Fruit fly (Drosophila melanogaster) whole organism, embryonic: ENCODE results near the gene Tao.
A peak's percentile ranks its signal among the peaks of the same experiment; 100 is the strongest.

Experiments
- BEAF-32 ChIP-seq: fragments of 200-800 bp; sonication (Bioruptor generic); optimal IDR thresholded peaks from 3 replicates; lab custom pipeline; 2017; ENCODE audit warnings: missing biosample characterization, missing genetic modification characterization, mild to moderate bottlenecking, moderate library complexity, missing genetic modification reagents
- CG11398 ChIP-seq: fragments of 200-800 bp; sonication (Bioruptor generic); optimal IDR thresholded peaks from 2 replicates; lab custom pipeline; 2016; ENCODE audit warnings: missing biosample characterization, missing genetic modification characterization
- CG12744 ChIP-seq: fragments of 200-800 bp; sonication (Bioruptor generic); optimal IDR thresholded peaks from 2 replicates; lab custom pipeline; 2016; ENCODE audit warnings: missing biosample characterization, missing genetic modification characterization
- CG13123 ChIP-seq: fragments of 200-800 bp; sonication (Bioruptor generic); optimal IDR thresholded peaks from 2 replicates; lab custom pipeline; 2016; ENCODE audit warnings: missing biosample characterization, missing genetic modification characterization
- CG13624 ChIP-seq: fragments of 200-800 bp; sonication (Bioruptor generic); optimal IDR thresholded peaks from 2 replicates; lab custom pipeline; 2016; ENCODE audit warnings: missing biosample characterization, missing genetic modification characterization
- CG18011 ChIP-seq: fragments of 200-800 bp; sonication (Bioruptor generic); optimal IDR thresholded peaks from 2 replicates; lab custom pipeline; 2017; ENCODE audit warnings: missing biosample characterization, missing genetic modification characterization, mild to moderate bottlenecking, moderate library complexity, missing genotype
- CG2116 ChIP-seq: fragments of 200-800 bp; sonication (Bioruptor generic); optimal IDR thresholded peaks from 3 replicates; lab custom pipeline; 2018; ENCODE audit warnings: missing biosample characterization, mild to moderate bottlenecking, missing genetic modification characterization
- CG2199 ChIP-seq: fragments of 200-800 bp; sonication (Bioruptor generic); IDR thresholded peaks from 3 replicates; pipeline ENCODE4 v1.3.6; 2022; ENCODE audit warnings: missing biosample characterization, missing genetic modification characterization
- CG3407 ChIP-seq: fragments of 200-800 bp; sonication (Bioruptor generic); optimal IDR thresholded peaks from 2 replicates; lab custom pipeline; 2018; ENCODE audit warnings: missing biosample characterization, mild to moderate bottlenecking, missing genetic modification characterization
- CG34224 ChIP-seq: fragments of 200-800 bp; sonication (Bioruptor generic); IDR thresholded peaks from 3 replicates; pipeline ENCODE4 v1.3.6; 2022; ENCODE audit warnings: missing biosample characterization, missing genetic modification characterization; ENCODE audit not compliant: partially characterized antibody
- CG4328 ChIP-seq: fragments of 200-800 bp; sonication (Bioruptor generic); optimal IDR thresholded peaks from 3 replicates; lab custom pipeline; 2017; ENCODE audit warnings: missing biosample characterization, missing genetic modification reagents, missing genetic modification characterization
- CG4617 ChIP-seq: fragments of 200-800 bp; sonication (Bioruptor generic); optimal IDR thresholded peaks from 3 replicates; lab custom pipeline; 2016; ENCODE audit warnings: missing biosample characterization, missing genetic modification characterization, borderline replicate concordance
- CG5953 ChIP-seq: fragments of 200-800 bp; sonication (Bioruptor generic); IDR thresholded peaks from 2 replicates; pipeline ENCODE4 v1.3.6; 2022; ENCODE audit warnings: missing biosample characterization, missing genetic modification characterization
- CG6272 ChIP-seq: fragments of 200-800 bp; sonication (Bioruptor generic); IDR thresholded peaks from 2 replicates; pipeline ENCODE4 v1.3.6; 2022; ENCODE audit warnings: missing biosample characterization, missing genetic modification characterization
- CG6791 ChIP-seq: fragments of 200-800 bp; sonication (Bioruptor generic); IDR thresholded peaks from 3 replicates; pipeline ENCODE4 v1.3.6; 2022; ENCODE audit warnings: missing biosample characterization, missing genetic modification characterization; ENCODE audit not compliant: partially characterized antibody
- CG7963 ChIP-seq: fragments of 200-800 bp; sonication (Bioruptor generic); IDR thresholded peaks from 3 replicates; pipeline ENCODE4 v1.3.6; 2022; ENCODE audit warnings: missing biosample characterization, missing genetic modification characterization; ENCODE audit not compliant: partially characterized antibody
- CTCF ChIP-seq: fragments of 200-800 bp; sonication (Bioruptor generic); optimal IDR thresholded peaks from 2 replicates; lab custom pipeline; 2017; ENCODE audit warnings: missing biosample characterization, mild to moderate bottlenecking, missing genetic modification characterization, moderate library complexity
- Dbx ChIP-seq: fragments of 200-800 bp; sonication (Bioruptor generic); IDR thresholded peaks from 3 replicates; pipeline ENCODE4 v1.3.6; 2022; ENCODE audit warnings: missing biosample characterization, missing genetic modification characterization
- Dfd ChIP-seq, 2 experiments: fragments of >200 bp; optimal IDR thresholded peaks; 2 replicates each; lab custom pipeline; 2017; ENCODE audit warnings: missing biosample characterization in 2 of 2, missing genetic modification characterization in 2 of 2
- Dll ChIP-seq: fragments of 200-800 bp; sonication (Bioruptor generic); IDR thresholded peaks from 4 replicates; pipeline ENCODE4 v1.3.6; 2022; ENCODE audit warnings: missing biosample characterization, missing genetic modification characterization; ENCODE audit not compliant: partially characterized antibody
- HLH54F ChIP-seq: fragments of 200-800 bp; sonication (Bioruptor generic); optimal IDR thresholded peaks from 3 replicates; lab custom pipeline; 2016; ENCODE audit warnings: missing biosample characterization, missing genetic modification characterization
- HmgD ChIP-seq: fragments of 200-800 bp; sonication (Bioruptor generic); optimal IDR thresholded peaks from 3 replicates; lab custom pipeline; 2016; ENCODE audit warnings: missing biosample characterization, missing genetic modification characterization
- Hsf ChIP-seq: fragments of 200-800 bp; sonication (Bioruptor generic); optimal IDR thresholded peaks from 3 replicates; lab custom pipeline; 2016; ENCODE audit warnings: missing biosample characterization, missing genetic modification characterization
- Pdp1 ChIP-seq, 2 experiments: fragments of 200-800 bp; sonication (Bioruptor generic); optimal IDR thresholded peaks; 3 replicates each; lab custom pipeline; 2016; ENCODE audit warnings: missing biosample characterization in 2 of 2, missing genetic modification characterization in 2 of 2, mild to moderate bottlenecking in 1 of 2, moderate library complexity in 1 of 2
- Rfx ChIP-seq: fragments of 200-800 bp; sonication (Bioruptor generic); IDR thresholded peaks from 2 replicates; pipeline ENCODE4 v1.3.6; 2022; ENCODE audit warnings: missing biosample characterization, missing genetic modification characterization
- Sin3A ChIP-seq: fragments of >200 bp; optimal IDR thresholded peaks from 2 replicates; lab custom pipeline; 2018
- YL-1 ChIP-seq: fragments of 200-800 bp; sonication (Bioruptor generic); optimal IDR thresholded peaks from 3 replicates; lab custom pipeline; 2017; ENCODE audit warnings: missing biosample characterization, mild to moderate bottlenecking, missing genetic modification characterization
- ato ChIP-seq: fragments of 200-800 bp; sonication (Bioruptor generic); IDR thresholded peaks from 2 replicates; pipeline ENCODE4 v1.3.6; 2022; ENCODE audit warnings: missing biosample characterization, missing genetic modification characterization; ENCODE audit not compliant: partially characterized antibody
- br ChIP-seq: fragments of >200 bp; optimal IDR thresholded peaks from 2 replicates; lab custom pipeline; 2017
- cas ChIP-seq: fragments of 200-800 bp; sonication (Bioruptor generic); IDR thresholded peaks from 2 replicates; pipeline ENCODE4 v1.3.6; 2022; ENCODE audit warnings: missing biosample characterization, missing genetic modification characterization
- crol ChIP-seq: fragments of 200-800 bp; sonication (Bioruptor generic); IDR thresholded peaks from 2 replicates; pipeline ENCODE4 v1.3.6; 2022; ENCODE audit warnings: missing biosample characterization, missing genetic modification characterization
- dpn ChIP-seq, 2 experiments: fragments of 200-800 bp; sonication (Bioruptor generic); optimal IDR thresholded peaks; 3 replicates each; lab custom pipeline; 2016; ENCODE audit warnings: missing biosample characterization in 2 of 2, missing genetic modification characterization in 2 of 2
- en ChIP-seq: fragments of 200-800 bp; sonication (Bioruptor generic); optimal IDR thresholded peaks from 2 replicates; lab custom pipeline; 2016; ENCODE audit warnings: missing biosample characterization, missing genetic modification characterization
- hbn ChIP-seq: fragments of 200-800 bp; sonication (Bioruptor generic); IDR thresholded peaks from 2 replicates; pipeline ENCODE4 v1.3.6; 2022; ENCODE audit warnings: missing biosample characterization, missing genetic modification characterization; ENCODE audit not compliant: partially characterized antibody
- ind ChIP-seq: fragments of 200-800 bp; sonication (Bioruptor generic); optimal IDR thresholded peaks from 3 replicates; lab custom pipeline; 2016; ENCODE audit warnings: missing biosample characterization, missing genetic modification characterization
- inv ChIP-seq: fragments of 200-800 bp; sonication (Bioruptor generic); IDR thresholded peaks from 2 replicates; pipeline ENCODE4 v1.3.6; 2022; ENCODE audit warnings: missing biosample characterization, missing genetic modification characterization; ENCODE audit not compliant: partially characterized antibody
- jumu ChIP-seq: fragments of 200-800 bp; sonication (Bioruptor generic); optimal IDR thresholded peaks from 3 replicates; lab custom pipeline; 2016; ENCODE audit warnings: missing biosample characterization, missing genetic modification characterization
- mld ChIP-seq: fragments of 200-800 bp; sonication (Bioruptor generic); IDR thresholded peaks from 3 replicates; pipeline ENCODE4 v1.3.6; 2022; ENCODE audit warnings: missing biosample characterization, missing genetic modification characterization; ENCODE audit not compliant: partially characterized antibody
- nerfin-1 ChIP-seq: fragments of 200-800 bp; sonication (Bioruptor generic); optimal IDR thresholded peaks from 3 replicates; lab custom pipeline; 2019; ENCODE audit warnings: missing biosample characterization, mild to moderate bottlenecking, missing genetic modification characterization, moderate library complexity
- nerfin-2 ChIP-seq: fragments of 200-800 bp; sonication (Bioruptor generic); IDR thresholded peaks from 2 replicates; pipeline ENCODE4 v1.3.6; 2022; ENCODE audit warnings: missing biosample characterization, missing genetic modification characterization; ENCODE audit not compliant: partially characterized antibody
- onecut ChIP-seq: fragments of 200-800 bp; sonication (Bioruptor generic); IDR thresholded peaks from 2 replicates; pipeline ENCODE4 v1.3.6; 2022; ENCODE audit warnings: missing biosample characterization, missing genetic modification characterization
- prd ChIP-seq, 3 experiments: fragments of >200 bp in 2 of 3; fragments of 200-800 bp in 1 of 3; sonication (Bioruptor generic) in 1 of 3; optimal IDR thresholded peaks in 2 of 3; IDR thresholded peaks in 1 of 3; 2 replicates in 2 of 3; 3 replicates in 1 of 3; pipeline versions ENCODE4 v1.3.6 to Lab custom; 2017 to 2022; ENCODE audit warnings: missing biosample characterization in 1 of 3, missing genetic modification characterization in 1 of 3
- pum ChIP-seq: fragments of 200-800 bp; sonication (Bioruptor generic); optimal IDR thresholded peaks from 2 replicates; lab custom pipeline; 2016; ENCODE audit warnings: missing biosample characterization, missing genetic modification characterization
- pzg ChIP-seq: fragments of 200-800 bp; sonication (Bioruptor generic); optimal IDR thresholded peaks from 3 replicates; lab custom pipeline; 2018; ENCODE audit warnings: missing biosample characterization, mild to moderate bottlenecking, missing genetic modification characterization, moderate library complexity
- row ChIP-seq: fragments of 200-800 bp; sonication (Bioruptor generic); IDR thresholded peaks from 3 replicates; pipeline ENCODE4 v1.3.6; 2022; ENCODE audit warnings: missing biosample characterization, missing genetic modification characterization
- seq ChIP-seq: fragments of 200-800 bp; sonication (Bioruptor generic); IDR thresholded peaks from 2 replicates; pipeline ENCODE4 v1.3.6; 2022; ENCODE audit warnings: missing biosample characterization, missing genetic modification characterization
- trem ChIP-seq: fragments of 200-800 bp; optimal IDR thresholded peaks from 3 replicates; lab custom pipeline; 2019; ENCODE audit warnings: missing biosample characterization, mild to moderate bottlenecking, missing genetic modification characterization, moderate library complexity

The Tao gene

dm6 chrX:19522597-19522996 lies 57.0 kb downstream of the Tao start (continued):
- peak in 1 of 2 experiments; percentile 4 for TF ChIP-seq Pdp1 (GFP tag; optimal IDR thresholded peaks at IDR 0.05; lab: Kevin White, UChicago)
- TF ChIP-seq YL-1 (GFP tag; lab: Kevin White, UChicago) = peak; percentile 54
- no peak for TF ChIP-seq Dfd (GFP tag; optimal IDR thresholded peaks at IDR 0.05; lab: Kevin White, UChicago)

dm6 chrX:19521753-19522383 lies 57.7 kb downstream of the Tao start, which contains the start of the genes Idh3a and CoRest:
Idh3a (minus strand) TSS chrX:19521810.
CoRest (plus strand) TSS chrX:19521929.
- TF ChIP-seq CG3407 (GFP tag; lab: Kevin White, UChicago) (no peak), CG11398 (GFP tag; lab: Kevin White, UChicago) (no peak), crol (GFP tag; lab: Robert Waterston, UW) (no peak), Hsf (GFP tag; lab: Kevin White, UChicago) (peak; percentile 29), Dbx (GFP tag; lab: Robert Waterston, UW) (peak; percentile 52; the same call in 1 of the 3 replicates), CG13624 (GFP tag; lab: Kevin White, UChicago) (peak; percentile 16), Rfx (0 out of 2 replicates have a peak, but pooled peaks have one; percentile 42), cas (GFP tag; lab: Robert Waterston, UW) (no peak), prd (optimal IDR thresholded peaks at IDR 0.05; lab: Kevin White, UChicago) (no peak), prd (GFP tag; IDR thresholded peaks at IDR 0.05; lab: Robert Waterston, UW) (peak; percentile 52), CG13123 (no peak), CG2199 (GFP tag; lab: Robert Waterston, UW) (no peak), ind (peak; percentile 47), CTCF (GFP tag; lab: Kevin White, UChicago) (peak; percentile 90), CG6791 (GFP tag; lab: Robert Waterston, UW) (peak; percentile 54; the same call in 2 of the 3 replicates), seq (GFP tag; lab: Robert Waterston, UW) (peak; percentile 67), hbn (GFP tag; lab: Robert Waterston, UW) (peak; percentile 47; the same call in 1 of the 2 replicates), ato (GFP tag; lab: Robert Waterston, UW) (peak; percentile 27; the same call in 1 of the 2 replicates), YL-1 (GFP tag; lab: Kevin White, UChicago) (peak; percentile 10), inv (GFP tag; lab: Robert Waterston, UW) (peak; percentile 69), CG7963 (GFP tag; lab: Robert Waterston, UW) (peak; percentile 50; the same call in 1 of the 3 replicates), onecut (GFP tag; lab: Robert Waterston, UW) (peak; percentile 25; the same call in 1 of the 2 replicates), dpn (GFP tag; optimal IDR thresholded peaks at IDR 0.05; lab: Kevin White, UChicago) (peak; percentile 15 to 41), CG34224 (peak; percentile 46; the same call in 2 of the 3 replicates), BEAF-32 (GFP tag; lab: Kevin White, UChicago) (peak; percentile 90), Dll (GFP tag; lab: Robert Waterston, UW) (peak; percentile 77), br (lab: Kevin White, UChicago) (no peak), pum (GFP tag; lab: Kevin White, UChicago) (no peak), CG4328 (no peak), nerfin-1 (tag; lab: Kevin White, UChicago) (peak; percentile 14), mld (GFP tag; lab: Robert Waterston, UW) (no peak), HmgD (GFP tag; lab: Kevin White, UChicago) (peak; percentile 49), row (GFP tag; lab: Robert Waterston, UW) (peak; percentile 54), CG2116 (GFP tag; lab: Kevin White, UChicago) (peak; percentile 98), CG5953 (GFP tag; lab: Robert Waterston, UW) (no peak), HLH54F (peak; percentile 40), Sin3A (peak; percentile 99), trem (tag; lab: Kevin White, UChicago) (peak; percentile 34), CG18011 (GFP tag; lab: Kevin White, UChicago) (no peak), pzg (GFP tag; lab: Kevin White, UChicago) (peak; percentile 75), CG6272 (GFP tag; lab: Robert Waterston, UW) (peak; percentile 28; the same call in 1 of the 2 replicates), nerfin-2 (peak; percentile 55; the same call in 1 of the 2 replicates), CG4617 (peak; percentile 10), CG12744 (no peak), en (no peak), jumu (GFP tag; lab: Kevin White, UChicago) (peak; percentile 36)
